Worm (Caenorhabditis elegans): ENCODE results near the gene T02C12.5.

Gene T02C12.5

ce11 chrIII:4019801-4020200 is 8.2 kb downstream of the T02C12.5 start, which contains the start of gene snpc-3.4 (continued):
- peak; percentile 98 to 99 for TF ChIP-seq lsy-2 (tag; optimal IDR thresholded peaks at IDR 0.05)
- no peak for TF ChIP-seq fkh-4 (tag; optimal IDR thresholded peaks at IDR 0.05; ENCODE audit: borderline replicate concordance)
- peak in 1 of 2 experiments; percentile 57 for TF ChIP-seq mdl-1 (tag; optimal IDR thresholded peaks at IDR 0.05)
- no peak for TF ChIP-seq nhr-84 (tag; optimal IDR thresholded peaks at IDR 0.05)
- TF ChIP-seq C34B4.2 (tag; optimal IDR thresholded peaks at IDR 0.05), result no peak
- TF ChIP-seq alr-1 (tag; optimal IDR thresholded peaks at IDR 0.05; ENCODE audit: borderline replicate concordance), result no peak
- TF ChIP-seq ama-1 (optimal IDR thresholded peaks at IDR 0.05), result no peak
- TF ChIP-seq lin-35 (GFP tag; optimal IDR thresholded peaks at IDR 0.05), result peak; percentile 89 to 93
- no peak for TF ChIP-seq egl-13 (tag; optimal IDR thresholded peaks at IDR 0.05)
- peak; percentile 61 for TF ChIP-seq swsn-7 (tag; optimal IDR thresholded peaks at IDR 0.05)
- no peak for TF ChIP-seq nhr-28 (tag; optimal IDR thresholded peaks at IDR 0.05)
- peak; percentile 75 for TF ChIP-seq nhr-71 (tag; optimal IDR thresholded peaks at IDR 0.05)
- TF ChIP-seq hlh-17 (GFP tag; optimal IDR thresholded peaks at IDR 0.05; ENCODE audit: borderline replicate concordance), result no peak
- TF ChIP-seq mab-9 (GFP tag; IDR thresholded peaks at IDR 0.05), result no peak
- peak; percentile 82 for TF ChIP-seq snu-23 (GFP tag; optimal IDR thresholded peaks at IDR 0.05)
- peak; percentile 51 for TF ChIP-seq jun-1 (tag; optimal IDR thresholded peaks at IDR 0.05)
- TF ChIP-seq blmp-1 (tag; optimal IDR thresholded peaks at IDR 0.05), result peak; percentile 57
- peak; percentile 77 for TF ChIP-seq nhr-47 (tag; optimal IDR thresholded peaks at IDR 0.05)
- no peak for TF ChIP-seq ztf-4 (tag; optimal IDR thresholded peaks at IDR 0.05)
- no peak for TF ChIP-seq zag-1 (tag; optimal IDR thresholded peaks at IDR 0.05)
- no peak for TF ChIP-seq vab-15 (tag; optimal IDR thresholded peaks at IDR 0.05)
- TF ChIP-seq pag-3 (tag; optimal IDR thresholded peaks at IDR 0.05; ENCODE audit: borderline replicate concordance, insufficient read depth), result no peak
- peak; percentile 77 to 89 for TF ChIP-seq efl-1 (optimal IDR thresholded peaks at IDR 0.05)
- TF ChIP-seq efl-1 (GFP tag; optimal IDR thresholded peaks at IDR 0.05 in 1 of 2), result peak; percentile 90 to 98
- no peak for TF ChIP-seq ces-1 (GFP tag; optimal IDR thresholded peaks at IDR 0.05)
- no peak for TF ChIP-seq hpl-2 (GFP tag; optimal IDR thresholded peaks at IDR 0.05)
- no peak for TF ChIP-seq egl-27 (tag; optimal IDR thresholded peaks at IDR 0.05)
- no peak for TF ChIP-seq grh-1 (GFP tag; IDR thresholded peaks at IDR 0.05)
- no peak for TF ChIP-seq mef-2 (tag; optimal IDR thresholded peaks at IDR 0.05)
- no peak for TF ChIP-seq nhr-12 (tag; optimal IDR thresholded peaks at IDR 0.05)
- TF ChIP-seq lin-39 (tag; optimal IDR thresholded peaks at IDR 0.05), result peak; percentile 5

DNA sequence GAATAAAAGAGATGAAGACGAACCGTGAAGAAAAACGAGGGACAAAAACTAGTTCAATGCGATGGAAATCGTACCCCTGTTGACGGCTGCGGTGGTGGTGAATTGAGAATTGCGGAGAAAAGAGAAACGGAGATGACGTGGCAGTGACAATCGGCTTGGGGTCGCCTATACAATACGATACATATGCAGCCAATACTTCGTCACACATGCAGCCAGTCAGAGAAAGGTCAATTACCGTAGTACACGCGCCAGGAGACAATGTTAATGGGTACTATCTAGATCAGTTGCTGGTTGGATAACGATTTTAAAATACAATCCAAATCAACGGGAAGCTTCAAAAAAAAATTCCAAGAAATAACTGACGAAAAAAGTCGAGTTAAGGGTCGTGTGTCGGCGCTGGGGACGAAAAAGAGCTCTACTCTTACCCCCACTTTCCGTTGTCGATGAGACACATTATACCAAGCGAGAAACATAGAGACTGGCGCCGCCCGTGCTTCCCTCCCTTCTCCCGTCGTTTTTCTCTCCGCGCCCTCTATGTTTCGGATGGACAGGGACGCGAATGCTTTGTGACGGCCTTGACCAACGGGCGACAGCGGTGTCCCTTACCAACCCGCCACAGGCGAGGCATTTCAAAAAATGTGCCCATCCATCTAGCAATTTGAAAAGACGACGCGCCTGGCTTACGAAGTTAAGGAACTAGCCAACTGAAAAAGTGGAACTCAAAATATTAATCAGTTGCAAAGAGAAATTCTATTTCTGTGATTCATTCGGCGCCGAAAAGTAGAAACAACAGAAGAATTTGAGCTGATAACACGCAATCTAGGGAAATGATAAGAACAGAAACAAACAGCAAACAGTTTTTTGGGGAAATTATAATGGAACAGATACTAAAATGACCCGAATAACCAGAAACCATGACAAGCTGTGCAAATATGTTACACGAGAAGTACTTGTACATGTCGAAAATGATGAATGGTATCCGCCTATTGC is 9.1 kb downstream of the T02C12.5 start:
- TF ChIP-seq rnt-1 (tag; optimal IDR thresholded peaks at IDR 0.05) (peak; percentile 38), lin-35 (GFP tag; optimal IDR thresholded peaks at IDR 0.05) (peak in 1 of 2 experiments; percentile 2), nhr-20 (tag; optimal IDR thresholded peaks at IDR 0.05) (peak; percentile 6), fkh-4 (tag; optimal IDR thresholded peaks at IDR 0.05; ENCODE audit: borderline replicate concordance) (no peak), nhr-19 (GFP tag; conservative IDR thresholded peaks at IDR 0.05) (no peak), blmp-1 (tag; optimal IDR thresholded peaks at IDR 0.05) (peak; percentile 66), elt-2 (tag; optimal IDR thresholded peaks at IDR 0.05) (peak; percentile 22), dpl-1 (GFP tag; optimal IDR thresholded peaks at IDR 0.05) (peak in 2 of 3 experiments; percentile 7 to 30), aha-1 (tag; optimal IDR thresholded peaks at IDR 0.05) (no peak), lin-13 (GFP tag; optimal IDR thresholded peaks at IDR 0.05) (no peak), ceh-63 (GFP tag; optimal IDR thresholded peaks at IDR 0.05) (no peak), jun-1 (tag; optimal IDR thresholded peaks at IDR 0.05) (no peak), swsn-7 (tag; optimal IDR thresholded peaks at IDR 0.05) (peak; percentile 23), nhr-47 (tag; optimal IDR thresholded peaks at IDR 0.05) (peak; percentile 6), nhr-71 (tag; optimal IDR thresholded peaks at IDR 0.05) (peak; percentile 11), irx-1 (tag; optimal IDR thresholded peaks at IDR 0.05) (peak; percentile 7), hlh-4 (tag; optimal IDR thresholded peaks at IDR 0.05) (no peak), sox-4 (tag; optimal IDR thresholded peaks at IDR 0.05) (no peak), nhr-85 (tag) (no peak), hpl-2 (GFP tag; optimal IDR thresholded peaks at IDR 0.05) (no peak), unc-130 (tag; optimal IDR thresholded peaks at IDR 0.05) (peak; percentile 5), ceh-82 (tag; optimal IDR thresholded peaks at IDR 0.05) (peak in 1 of 3 experiments; percentile 19), unc-30 (tag; optimal IDR thresholded peaks at IDR 0.05) (no peak), snu-23 (GFP tag; optimal IDR thresholded peaks at IDR 0.05) (peak; percentile 10), lin-14 (GFP tag; optimal IDR thresholded peaks at IDR 0.05) (peak; percentile 93), nhr-11 (tag; optimal IDR thresholded peaks at IDR 0.05) (no peak), ztf-11 (tag; optimal IDR thresholded peaks at IDR 0.05) (peak in 1 of 2 experiments; percentile 34)
